Worm (Caenorhabditis elegans) whole organism, L4 larva: ENCODE measurements around the gene rsd-2.

Experiments
- ama-1 ChIP-seq: fragments of 150-350 bp; optimal IDR thresholded peaks from 2 replicates; lab custom pipeline; 2014; ENCODE audit warnings: inconsistent platforms, mixed read lengths
- cey-2 ChIP-seq: sonication (generic microtip); optimal IDR thresholded peaks from 3 replicates; lab custom pipeline; 2017; ENCODE audit warnings: missing genetic modification characterization, mild to moderate bottlenecking, missing compliant biosample characterization, antibody characterized with exemption, borderline replicate concordance; ENCODE audit not compliant: insufficient read depth
- dpl-1 ChIP-seq: fragments of 150-350 bp; optimal IDR thresholded peaks from 2 replicates; lab custom pipeline; 2014; ENCODE audit warnings: missing biosample characterization, missing genetic modification reagents, missing genetic modification characterization
- duxl-1 ChIP-seq: sonication (generic microtip); optimal IDR thresholded peaks from 2 replicates; lab custom pipeline; 2016; ENCODE audit warnings: mild to moderate bottlenecking, missing genetic modification characterization, moderate library complexity, missing compliant biosample characterization; ENCODE audit not compliant: poor library complexity
- fkh-10 ChIP-seq: fragments of 150-350 bp; optimal IDR thresholded peaks from 2 replicates; lab custom pipeline; 2014; ENCODE audit warnings: missing biosample characterization, missing genetic modification reagents, missing genetic modification characterization
- hif-1 ChIP-seq, 2 experiments: sonication (generic microtip); optimal IDR thresholded peaks; 2 replicates each; lab custom pipeline; 2016 to 2017; ENCODE audit warnings: missing compliant biosample characterization in 2 of 2, missing genetic modification characterization in 2 of 2, missing genetic modification reagents in 2 of 2, missing genotype in 2 of 2, mild to moderate bottlenecking in 1 of 2
- lim-7 ChIP-seq: fragments of 200-800 bp; sonication (Bioruptor generic); IDR thresholded peaks from 2 replicates; pipeline ENCODE4 v1.3.6; 2022; ENCODE audit warnings: missing genetic modification characterization, missing compliant biosample characterization
- lsy-2 ChIP-seq, 2 experiments: fragments of 150-350 bp in 1 of 2; sonication (generic microtip) in 1 of 2; optimal IDR thresholded peaks; 2 replicates each; lab custom pipeline; 2014 to 2017; ENCODE audit warnings: missing biosample characterization in 2 of 2, missing genetic modification characterization in 2 of 2
- nhr-10 ChIP-seq: fragments of 150-350 bp; optimal IDR thresholded peaks from 2 replicates; lab custom pipeline; 2014; ENCODE audit warnings: missing biosample characterization, missing genetic modification characterization
- nhr-48 ChIP-seq: sonication (generic microtip); optimal IDR thresholded peaks from 2 replicates; lab custom pipeline; 2016; ENCODE audit warnings: mild to moderate bottlenecking, missing genetic modification characterization, missing compliant biosample characterization
- pqm-1 ChIP-seq: sonication (generic microtip); optimal IDR thresholded peaks from 2 replicates; lab custom pipeline; 2017; ENCODE audit warnings: missing biosample characterization, missing genetic modification characterization
- skn-1 ChIP-seq: fragments of 150-350 bp; optimal IDR thresholded peaks from 2 replicates; lab custom pipeline; 2014; ENCODE audit warnings: missing biosample characterization, missing genetic modification characterization
- tag-97 ChIP-seq: fragments of 200-800 bp; sonication (Bioruptor generic); IDR thresholded peaks from 2 replicates; pipeline ENCODE4 v1.3.6; 2022; ENCODE audit warnings: missing genetic modification characterization, missing compliant biosample characterization
- zag-1 ChIP-seq: fragments of 150-350 bp; optimal IDR thresholded peaks from 2 replicates; lab custom pipeline; 2014; ENCODE audit warnings: missing biosample characterization, missing genetic modification characterization

DNA sequence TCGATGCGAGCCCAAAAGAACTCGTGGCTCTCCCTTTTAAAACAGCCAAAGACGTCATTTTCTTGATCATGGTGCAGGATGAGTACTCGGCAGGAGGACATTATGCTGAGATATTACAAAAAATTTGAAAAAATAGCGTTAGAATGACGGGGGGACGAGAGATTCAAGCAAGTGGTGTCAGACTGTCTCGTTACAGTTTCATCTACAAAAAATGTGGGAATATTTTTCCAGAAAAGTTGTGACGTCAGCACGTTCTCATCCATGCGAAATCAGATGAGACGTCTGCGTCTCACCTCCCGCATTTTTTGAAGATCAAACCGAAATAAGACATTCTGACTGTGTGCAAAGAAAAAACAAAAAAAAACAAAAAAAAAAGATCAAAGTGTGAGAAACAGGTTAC is at the start of gene rsd-2:
- TF ChIP-seq pqm-1 (tag; lab: Kevin White, UChicago) (no peak), zag-1 (tag; lab: Kevin White, UChicago) (no peak), skn-1 (tag; lab: Kevin White, UChicago) (no peak), ama-1 (lab: Kevin White, UChicago) (no peak), nhr-10 (tag; lab: Kevin White, UChicago) (no peak), dpl-1 (GFP tag; lab: Kevin White, UChicago) (no peak), lsy-2 (tag; optimal IDR thresholded peaks at IDR 0.05; lab: Kevin White, UChicago) (no peak), lim-7 (no peak), duxl-1 (no peak), fkh-10 (GFP tag; lab: Kevin White, UChicago) (no peak), cey-2 (tag; lab: Kevin White, UChicago) (no peak), tag-97 (GFP tag; lab: Robert Waterston, UW) (no peak), hif-1 (tag; optimal IDR thresholded peaks at IDR 0.05; lab: Kevin White, UChicago) (no peak), nhr-48 (no peak)
